Worm (Caenorhabditis elegans) whole organism, early embryonic: ENCODE measurements around the gene gly-3.

ENCODE experiments used
- B0310.2 ChIP-seq: sonication (generic microtip); optimal IDR thresholded peaks from 2 replicates; lab custom pipeline; 2016; ENCODE audit warnings: mild to moderate bottlenecking, missing genetic modification characterization, missing compliant biosample characterization
- F13C5.2 ChIP-seq: sonication (generic microtip); optimal IDR thresholded peaks from 2 replicates; lab custom pipeline; 2017; ENCODE audit warnings: mild to moderate bottlenecking, missing genetic modification characterization, inconsistent platforms, missing compliant biosample characterization
- aly-1 ChIP-seq: sonication (generic microtip); optimal IDR thresholded peaks from 2 replicates; lab custom pipeline; 2016; ENCODE audit warnings: missing genetic modification characterization, missing compliant biosample characterization
- ama-1 ChIP-seq: fragments of 150-350 bp; optimal IDR thresholded peaks from 2 replicates; lab custom pipeline; 2014
- ceh-13 ChIP-seq: fragments of 200-800 bp; sonication (Bioruptor generic); optimal IDR thresholded peaks from 2 replicates; lab custom pipeline; 2018; ENCODE audit warnings: mild to moderate bottlenecking, missing genetic modification characterization, missing compliant biosample characterization
- ceh-36 ChIP-seq: sonication (generic microtip); optimal IDR thresholded peaks from 2 replicates; lab custom pipeline; 2016; ENCODE audit warnings: missing genetic modification characterization, inconsistent platforms, missing compliant biosample characterization
- ets-7 ChIP-seq: sonication (generic microtip); optimal IDR thresholded peaks from 2 replicates; lab custom pipeline; 2016; ENCODE audit warnings: missing genotype, missing genetic modification characterization, missing compliant biosample characterization
- flt-1 ChIP-seq: fragments of 200-800 bp; sonication (Bioruptor generic); IDR thresholded peaks from 2 replicates; pipeline ENCODE4 v1.3.6; 2022; ENCODE audit warnings: missing genetic modification characterization, missing compliant biosample characterization
- hmbx-1 ChIP-seq: sonication (generic microtip); optimal IDR thresholded peaks from 2 replicates; lab custom pipeline; 2016; ENCODE audit warnings: mild to moderate bottlenecking, missing genetic modification characterization, missing compliant biosample characterization
- hmg-4 ChIP-seq: fragments of 200-800 bp; sonication (Bioruptor generic); optimal IDR thresholded peaks from 2 replicates; lab custom pipeline; 2018; ENCODE audit warnings: mild to moderate bottlenecking, missing genetic modification characterization, missing compliant biosample characterization
- hnd-1 ChIP-seq: sonication (generic microtip); optimal IDR thresholded peaks from 2 replicates; lab custom pipeline; 2016; ENCODE audit warnings: missing genetic modification characterization, missing compliant biosample characterization
- pes-1 ChIP-seq: fragments of 200-800 bp; sonication (Bioruptor generic); IDR thresholded peaks from 2 replicates; pipeline ENCODE4 v1.3.6; 2022; ENCODE audit warnings: missing genetic modification reagents, missing genetic modification characterization, missing compliant biosample characterization
- scrt-1 ChIP-seq: fragments of 200-800 bp; sonication (Bioruptor generic); IDR thresholded peaks from 2 replicates; pipeline ENCODE4 v1.3.6; 2022; ENCODE audit warnings: missing genetic modification characterization, missing compliant biosample characterization
- sea-1 ChIP-seq: fragments of 200-800 bp; sonication (Bioruptor generic); conservative IDR thresholded peaks from 2 replicates; pipeline ENCODE4 v1.3.6; 2022; ENCODE audit warnings: missing genetic modification characterization, missing compliant biosample characterization
- tbx-11 ChIP-seq: fragments of 200-800 bp; sonication (Bioruptor generic); IDR thresholded peaks from 2 replicates; pipeline ENCODE4 v1.3.6; 2022; ENCODE audit warnings: missing genetic modification characterization, missing compliant biosample characterization
- tbx-37 ChIP-seq: fragments of 200-800 bp; sonication (Bioruptor generic); conservative IDR thresholded peaks from 2 replicates; pipeline ENCODE4 v1.3.6; 2022; ENCODE audit warnings: missing genetic modification reagents, missing genetic modification characterization, missing compliant biosample characterization
- tra-4 ChIP-seq: sonication (generic microtip); optimal IDR thresholded peaks from 2 replicates; lab custom pipeline; 2017; ENCODE audit warnings: missing genetic modification characterization, missing compliant biosample characterization

The gly-3 gene

ce11 chrIII:7880132-7880715, 37.3 kb downstream of the gly-3 start:
- TF ChIP-seq ceh-36 = no peak
- no peak for TF ChIP-seq F13C5.2 (tag; lab: Kevin White, UChicago)
- TF ChIP-seq tbx-11 (GFP tag; lab: Robert Waterston, UW) = no peak
- no peak for TF ChIP-seq aly-1
- no peak for TF ChIP-seq flt-1 (GFP tag; lab: Robert Waterston, UW)
- no peak for TF ChIP-seq B0310.2 (tag; lab: Kevin White, UChicago)
- TF ChIP-seq pes-1 (GFP tag; lab: Robert Waterston, UW) = no peak
- no peak for TF ChIP-seq ets-7 (tag; lab: Kevin White, UChicago)
- TF ChIP-seq scrt-1 (GFP tag; lab: Robert Waterston, UW) = no peak
- no peak for TF ChIP-seq sea-1 (GFP tag; lab: Robert Waterston, UW)
- no peak for TF ChIP-seq hnd-1 (tag; lab: Kevin White, UChicago)
- TF ChIP-seq ceh-13 (GFP tag; lab: Kevin White, UChicago) = no peak

DNA sequence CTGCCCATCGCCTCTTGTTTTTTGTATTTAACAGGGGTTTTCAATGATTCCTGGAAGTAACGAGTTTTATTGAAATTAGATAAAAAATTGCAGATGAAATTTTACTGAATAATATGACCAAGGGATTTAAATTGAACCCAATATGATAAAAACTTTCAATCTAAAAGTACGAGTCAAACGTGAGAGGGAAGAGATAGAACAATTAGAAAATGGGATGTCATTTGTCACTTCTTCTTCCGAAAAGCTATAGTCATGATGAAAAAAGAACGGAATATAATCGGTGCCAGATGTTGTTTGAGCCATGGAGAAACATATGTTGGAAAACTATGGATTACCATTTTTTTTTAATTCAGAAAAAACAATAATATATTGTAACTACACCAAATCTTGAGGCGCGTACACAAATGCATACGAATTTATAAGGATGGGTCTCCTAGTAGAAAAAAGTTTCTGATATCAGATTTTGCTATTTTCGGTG, 38.7 kb downstream of the gly-3 start, which contains the start of gene sup-18:
Gene sup-18 (minus strand): TSS at position 51 of the 478 bp plus-strand sequence.
- TF ChIP-seq flt-1 (GFP tag; lab: Robert Waterston, UW) (no peak), aly-1 (no peak), ets-7 (tag; lab: Kevin White, UChicago) (no peak), B0310.2 (tag; lab: Kevin White, UChicago) (no peak), scrt-1 (GFP tag; lab: Robert Waterston, UW) (no peak)

DNA sequence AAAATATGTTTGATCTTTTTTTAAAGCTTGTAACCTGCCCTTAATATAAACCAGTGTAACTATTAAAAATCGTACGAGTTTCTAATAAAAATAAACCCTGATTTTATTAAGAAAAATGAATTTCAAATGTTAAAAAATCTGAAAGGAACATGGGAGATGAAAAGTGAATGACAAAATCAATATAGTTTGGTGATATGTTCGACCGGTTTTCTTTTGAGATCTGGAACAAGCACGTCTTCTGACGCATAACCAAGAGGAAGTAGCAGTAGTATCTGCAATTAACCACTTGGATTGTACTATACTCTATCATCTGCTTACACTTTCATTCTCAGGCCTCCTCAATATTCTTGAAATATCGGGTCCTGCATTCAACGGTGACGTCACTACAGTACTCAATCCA, 40.5 kb downstream of the gly-3 start:
- TF ChIP-seq sea-1 (GFP tag; lab: Robert Waterston, UW) = no peak
- no peak for TF ChIP-seq tbx-37
- no peak for TF ChIP-seq pes-1 (GFP tag; lab: Robert Waterston, UW)
- TF ChIP-seq flt-1 (GFP tag; lab: Robert Waterston, UW) = no peak
- TF ChIP-seq hmbx-1 (tag; lab: Kevin White, UChicago) = no peak
- TF ChIP-seq tra-4 (tag; lab: Kevin White, UChicago) = no peak

ce11 chrIII:7873481-7873880, 44.1 kb downstream of the gly-3 start, which contains the start of gene tyr-1:
TSS of gene tyr-1 (plus strand) at chrIII:7873781.
- no peak for TF ChIP-seq scrt-1 (GFP tag; lab: Robert Waterston, UW)
- TF ChIP-seq F13C5.2 (tag; lab: Kevin White, UChicago) = no peak
- TF ChIP-seq tbx-11 (GFP tag; lab: Robert Waterston, UW) = no peak
- no peak for TF ChIP-seq tbx-37
- no peak for TF ChIP-seq hmbx-1 (tag; lab: Kevin White, UChicago)
- no peak for TF ChIP-seq ceh-13 (GFP tag; lab: Kevin White, UChicago)
- TF ChIP-seq ets-7 (tag; lab: Kevin White, UChicago) = no peak
- TF ChIP-seq aly-1 = no peak
- no peak for TF ChIP-seq flt-1 (GFP tag; lab: Robert Waterston, UW)
- no peak for TF ChIP-seq hnd-1 (tag; lab: Kevin White, UChicago)
- TF ChIP-seq sea-1 (GFP tag; lab: Robert Waterston, UW) = no peak
- no peak for TF ChIP-seq B0310.2 (tag; lab: Kevin White, UChicago)
- TF ChIP-seq ceh-36 = no peak
- no peak for TF ChIP-seq hmg-4 (GFP tag; lab: Kevin White, UChicago)
- TF ChIP-seq ama-1 (lab: Kevin White, UChicago) = no peak
- TF ChIP-seq tra-4 (tag; lab: Kevin White, UChicago) = no peak
- TF ChIP-seq pes-1 (GFP tag; lab: Robert Waterston, UW) = no peak

ce11 chrIII:7872776-7873175, 44.8 kb downstream of the gly-3 start:
- no peak for TF ChIP-seq pes-1 (GFP tag; lab: Robert Waterston, UW)
- no peak for TF ChIP-seq hmbx-1 (tag; lab: Kevin White, UChicago)
- no peak for TF ChIP-seq aly-1
- TF ChIP-seq ets-7 (tag; lab: Kevin White, UChicago) = no peak
- no peak for TF ChIP-seq tbx-11 (GFP tag; lab: Robert Waterston, UW)

- TF ChIP-seq sea-1 (GFP tag; lab: Robert Waterston, UW) = no peak
- no peak for TF ChIP-seq tra-4 (tag; lab: Kevin White, UChicago)
- no peak for TF ChIP-seq tbx-37
- TF ChIP-seq ama-1 (lab: Kevin White, UChicago) = no peak
- TF ChIP-seq hmg-4 (GFP tag; lab: Kevin White, UChicago) = no peak
- no peak for TF ChIP-seq ceh-13 (GFP tag; lab: Kevin White, UChicago)
- no peak for TF ChIP-seq pes-1 (GFP tag; lab: Robert Waterston, UW)
- TF ChIP-seq ceh-36 = no peak
- no peak for TF ChIP-seq flt-1 (GFP tag; lab: Robert Waterston, UW)
- TF ChIP-seq aly-1 = no peak
- no peak for TF ChIP-seq hnd-1 (tag; lab: Kevin White, UChicago)
- no peak for TF ChIP-seq hmbx-1 (tag; lab: Kevin White, UChicago)
These were observed 51.4 kb downstream of the gly-3 start, which contains the start of gene cup-4 for ce11 chrIII:7866189-7866588. TSS of gene cup-4 (plus strand) at chrIII:7866489.

ce11 chrIII:7865238-7865761, 52.3 kb downstream of the gly-3 start, which contains the start of gene slc-17.3:
TSS of gene slc-17.3 (minus strand) at chrIII:7865288.
- TF ChIP-seq tbx-37 (no peak), ceh-36 (no peak), scrt-1 (GFP tag; lab: Robert Waterston, UW) (no peak), ets-7 (tag; lab: Kevin White, UChicago) (no peak), B0310.2 (tag; lab: Kevin White, UChicago) (no peak), tbx-11 (GFP tag; lab: Robert Waterston, UW) (no peak), ceh-13 (GFP tag; lab: Kevin White, UChicago) (no peak), F13C5.2 (tag; lab: Kevin White, UChicago) (no peak), hmbx-1 (tag; lab: Kevin White, UChicago) (no peak), hmg-4 (GFP tag; lab: Kevin White, UChicago) (no peak), flt-1 (GFP tag; lab: Robert Waterston, UW) (no peak), ama-1 (lab: Kevin White, UChicago) (no peak), aly-1 (no peak), sea-1 (GFP tag; lab: Robert Waterston, UW) (no peak)
